Fruit fly (Drosophila melanogaster) whole organism, embryonic: ENCODE measurements around the gene Hecw.

Experiments
- Ada2b ChIP-seq: fragments of 200-800 bp; sonication (Bioruptor generic); IDR thresholded peaks from 2 replicates; pipeline ENCODE4 v1.3.6; 2022; ENCODE audit warnings: missing biosample characterization, missing genetic modification characterization
- Adf1 ChIP-seq: fragments of 200-800 bp; sonication (Bioruptor generic); IDR thresholded peaks from 2 replicates; pipeline ENCODE4 v1.3.6; 2022; ENCODE audit warnings: missing biosample characterization, missing genetic modification characterization
- CG11504 ChIP-seq: fragments of 200-800 bp; sonication (Bioruptor generic); optimal IDR thresholded peaks from 3 replicates; lab custom pipeline; 2019; ENCODE audit warnings: missing biosample characterization, mild to moderate bottlenecking, missing genetic modification characterization, moderate library complexity
- CG11696 ChIP-seq: fragments of 200-800 bp; sonication (Bioruptor generic); IDR thresholded peaks from 2 replicates; pipeline ENCODE4 v1.3.6; 2022; ENCODE audit warnings: missing biosample characterization, missing genetic modification characterization
- CG12155 ChIP-seq: fragments of 200-800 bp; sonication (Bioruptor generic); optimal IDR thresholded peaks from 3 replicates; lab custom pipeline; 2016; ENCODE audit warnings: missing biosample characterization, missing genetic modification characterization
- CG13123 ChIP-seq: fragments of 200-800 bp; sonication (Bioruptor generic); optimal IDR thresholded peaks from 2 replicates; lab custom pipeline; 2016; ENCODE audit warnings: missing biosample characterization, missing genetic modification characterization
- CG13424 ChIP-seq: fragments of 200-800 bp; sonication (Bioruptor generic); optimal IDR thresholded peaks from 2 replicates; lab custom pipeline; 2019; ENCODE audit warnings: missing biosample characterization, mild to moderate bottlenecking, missing genetic modification characterization, moderate library complexity
- CG14667 ChIP-seq: fragments of 200-800 bp; sonication (Bioruptor generic); IDR thresholded peaks from 2 replicates; pipeline ENCODE4 v1.3.6; 2022; ENCODE audit warnings: missing biosample characterization, missing genetic modification characterization
- CG1603 ChIP-seq: fragments of 200-800 bp; sonication (Bioruptor generic); optimal IDR thresholded peaks from 2 replicates; lab custom pipeline; 2019; ENCODE audit warnings: missing biosample characterization, mild to moderate bottlenecking, missing genetic modification characterization, moderate library complexity
- CG17612 ChIP-seq: fragments of 200-800 bp; sonication (Bioruptor generic); IDR thresholded peaks from 2 replicates; pipeline ENCODE4 v1.3.6; 2022; ENCODE audit warnings: missing biosample characterization, missing genetic modification characterization
- CG17912 ChIP-seq: fragments of 200-800 bp; sonication (Bioruptor generic); optimal IDR thresholded peaks from 2 replicates; lab custom pipeline; 2018; ENCODE audit warnings: missing biosample characterization, mild to moderate bottlenecking, missing genetic modification characterization
- CG2202 ChIP-seq: fragments of 200-800 bp; sonication (Bioruptor generic); optimal IDR thresholded peaks from 2 replicates; lab custom pipeline; 2018; ENCODE audit warnings: missing biosample characterization, mild to moderate bottlenecking, missing genetic modification characterization
- CG2889 ChIP-seq: fragments of 200-800 bp; sonication (Bioruptor generic); IDR thresholded peaks from 3 replicates; pipeline ENCODE4 v1.3.6; 2022; ENCODE audit warnings: missing biosample characterization, missing genetic modification characterization
- CG31365 ChIP-seq: fragments of 200-800 bp; sonication (Bioruptor generic); optimal IDR thresholded peaks from 2 replicates; lab custom pipeline; 2018; ENCODE audit warnings: missing biosample characterization, mild to moderate bottlenecking, missing genetic modification characterization
- CG31388 ChIP-seq: fragments of 200-800 bp; sonication (Bioruptor generic); optimal IDR thresholded peaks from 2 replicates; lab custom pipeline; 2016; ENCODE audit warnings: missing biosample characterization, missing genetic modification characterization
- CG4328 ChIP-seq: fragments of 200-800 bp; sonication (Bioruptor generic); optimal IDR thresholded peaks from 3 replicates; lab custom pipeline; 2017; ENCODE audit warnings: missing biosample characterization, missing genetic modification reagents, missing genetic modification characterization
- CG7928 ChIP-seq: fragments of 200-800 bp; sonication (Bioruptor generic); optimal IDR thresholded peaks from 2 replicates; lab custom pipeline; 2017; ENCODE audit warnings: missing biosample characterization, mild to moderate bottlenecking, missing genetic modification characterization
- CG8388 ChIP-seq: fragments of 200-800 bp; sonication (Bioruptor generic); optimal IDR thresholded peaks from 2 replicates; lab custom pipeline; 2019; ENCODE audit warnings: missing biosample characterization, mild to moderate bottlenecking, missing genetic modification characterization, moderate library complexity
- CG9727 ChIP-seq: fragments of 200-800 bp; sonication (Bioruptor generic); optimal IDR thresholded peaks from 3 replicates; lab custom pipeline; 2017; ENCODE audit warnings: missing biosample characterization, mild to moderate bottlenecking, missing genetic modification characterization
- CG9876 ChIP-seq: fragments of 200-800 bp; sonication (Bioruptor generic); optimal IDR thresholded peaks from 2 replicates; lab custom pipeline; 2016; ENCODE audit warnings: missing biosample characterization, missing genetic modification characterization
- Doc2 ChIP-seq: fragments of 200-800 bp; sonication (Bioruptor generic); IDR thresholded peaks from 2 replicates; pipeline ENCODE4 v1.3.6; 2022; ENCODE audit warnings: missing biosample characterization, missing genetic modification characterization
- Fer2 ChIP-seq: fragments of 200-800 bp; sonication (Bioruptor generic); optimal IDR thresholded peaks from 2 replicates; lab custom pipeline; 2018; ENCODE audit warnings: missing biosample characterization, mild to moderate bottlenecking, missing genetic modification characterization, moderate library complexity
- Fer3 ChIP-seq: fragments of 200-800 bp; sonication (Bioruptor generic); optimal IDR thresholded peaks from 2 replicates; lab custom pipeline; 2018; ENCODE audit warnings: missing biosample characterization, mild to moderate bottlenecking, missing genetic modification characterization, moderate library complexity
- HmgZ ChIP-seq: fragments of 200-800 bp; sonication (Bioruptor generic); optimal IDR thresholded peaks from 2 replicates; lab custom pipeline; 2018; ENCODE audit warnings: missing biosample characterization, mild to moderate bottlenecking, missing genetic modification characterization
- Hr3 ChIP-seq: fragments of 200-800 bp; sonication (Bioruptor generic); optimal IDR thresholded peaks from 3 replicates; lab custom pipeline; 2016; ENCODE audit warnings: missing biosample characterization, missing genetic modification characterization
- Med ChIP-seq: fragments of 200-800 bp; sonication (Bioruptor generic); peaks from one replicate; lab custom pipeline; 2016; ENCODE audit warnings: missing biosample characterization, missing genetic modification characterization, mild to moderate bottlenecking, inconsistent platforms, moderate library complexity
- Mrtf ChIP-seq: fragments of 200-800 bp; sonication (Bioruptor generic); IDR thresholded peaks from 3 replicates; pipeline ENCODE4 v1.3.6; 2022; ENCODE audit warnings: missing biosample characterization, missing genetic modification characterization
- Nf-YA ChIP-seq: fragments of 200-800 bp; sonication (Bioruptor generic); IDR thresholded peaks from 2 replicates; pipeline ENCODE4 v1.3.6; 2022; ENCODE audit warnings: missing biosample characterization, missing genetic modification characterization
- Poxn ChIP-seq: fragments of 200-800 bp; sonication (Bioruptor generic); IDR thresholded peaks from 2 replicates; pipeline ENCODE4 v1.3.6; 2022; ENCODE audit warnings: missing biosample characterization, missing genetic modification characterization
- Sry-δ ChIP-seq: fragments of 200-800 bp; sonication (Bioruptor generic); optimal IDR thresholded peaks from 2 replicates; lab custom pipeline; 2016; ENCODE audit warnings: missing biosample characterization, missing genetic modification characterization
- bowl ChIP-seq: fragments of 200-800 bp; sonication (Bioruptor generic); IDR thresholded peaks from 2 replicates; pipeline ENCODE4 v1.3.6; 2022; ENCODE audit warnings: missing biosample characterization, missing genetic modification characterization
- bsh ChIP-seq, 2 experiments: fragments of 200-800 bp; sonication (Bioruptor generic); optimal IDR thresholded peaks; 2 replicates each; lab custom pipeline; 2017 to 2018; ENCODE audit warnings: mild to moderate bottlenecking in 2 of 2, missing biosample characterization in 2 of 2, missing genetic modification characterization in 2 of 2, moderate library complexity in 1 of 2
- dmrt99B ChIP-seq: fragments of 200-800 bp; sonication (Bioruptor generic); optimal IDR thresholded peaks from 2 replicates; lab custom pipeline; 2018; ENCODE audit warnings: missing biosample characterization, mild to moderate bottlenecking, missing genetic modification characterization, moderate library complexity
- ems ChIP-seq: fragments of 200-800 bp; sonication (Bioruptor generic); optimal IDR thresholded peaks from 3 replicates; lab custom pipeline; 2016; ENCODE audit warnings: missing biosample characterization, missing genetic modification characterization
- gem ChIP-seq: fragments of 200-800 bp; sonication (Bioruptor generic); optimal IDR thresholded peaks from 2 replicates; lab custom pipeline; 2019; ENCODE audit warnings: missing biosample characterization, mild to moderate bottlenecking, missing genetic modification characterization, moderate library complexity
- gfzf ChIP-seq: fragments of 200-800 bp; sonication (Bioruptor generic); optimal IDR thresholded peaks from 2 replicates; lab custom pipeline; 2016; ENCODE audit warnings: missing biosample characterization, mild to moderate bottlenecking, missing genetic modification characterization, moderate library complexity
- grau ChIP-seq: fragments of 200-800 bp; optimal IDR thresholded peaks from 3 replicates; lab custom pipeline; 2019; ENCODE audit warnings: missing biosample characterization, mild to moderate bottlenecking, missing genetic modification characterization, moderate library complexity
- her ChIP-seq: fragments of 200-800 bp; sonication (Bioruptor generic); optimal IDR thresholded peaks from 2 replicates; lab custom pipeline; 2016; ENCODE audit warnings: missing biosample characterization, missing genetic modification characterization
- ind ChIP-seq: fragments of 200-800 bp; sonication (Bioruptor generic); optimal IDR thresholded peaks from 3 replicates; lab custom pipeline; 2016; ENCODE audit warnings: missing biosample characterization, missing genetic modification characterization
- nom ChIP-seq: fragments of 200-800 bp; sonication (Bioruptor generic); optimal IDR thresholded peaks from 2 replicates; lab custom pipeline; 2017; ENCODE audit warnings: missing biosample characterization, missing genetic modification characterization, mild to moderate bottlenecking, moderate library complexity, missing genetic modification reagents
- pros ChIP-seq: fragments of 200-800 bp; sonication (Bioruptor generic); optimal IDR thresholded peaks from 3 replicates; lab custom pipeline; 2019; ENCODE audit warnings: missing biosample characterization, mild to moderate bottlenecking, missing genetic modification characterization, moderate library complexity
- pzg ChIP-seq: fragments of 200-800 bp; sonication (Bioruptor generic); optimal IDR thresholded peaks from 3 replicates; lab custom pipeline; 2018; ENCODE audit warnings: missing biosample characterization, mild to moderate bottlenecking, missing genetic modification characterization, moderate library complexity
- scrt ChIP-seq: fragments of 200-800 bp; sonication (Bioruptor generic); optimal IDR thresholded peaks from 2 replicates; lab custom pipeline; 2018; ENCODE audit warnings: missing biosample characterization, mild to moderate bottlenecking, missing genetic modification characterization, moderate library complexity
- slbo ChIP-seq: fragments of 200-800 bp; sonication (Bioruptor generic); IDR thresholded peaks from 2 replicates; pipeline ENCODE4 v1.3.6; 2022; ENCODE audit warnings: missing biosample characterization, missing genetic modification characterization
- vvl ChIP-seq: fragments of 200-800 bp; sonication (Bioruptor generic); IDR thresholded peaks from 2 replicates; pipeline ENCODE4 v1.3.6; 2022; ENCODE audit warnings: missing biosample characterization, missing genetic modification characterization

Gene Hecw

dm6 chrX:9653986-9654688, 45.4 kb downstream of the Hecw start:
- TF ChIP-seq CG11504 (tag; lab: Kevin White, UChicago) (peak; percentile 2), bowl (GFP tag; lab: Robert Waterston, UW) (no peak), grau (tag; lab: Kevin White, UChicago) (peak; percentile 38), Poxn (GFP tag; lab: Robert Waterston, UW) (no peak), CG2202 (tag; lab: Kevin White, UChicago) (no peak), ems (GFP tag; lab: Kevin White, UChicago) (no peak), Sry-δ (GFP tag; lab: Kevin White, UChicago) (no peak), CG13424 (tag; lab: Kevin White, UChicago) (no peak), gem (tag; lab: Kevin White, UChicago) (peak; percentile 7), gfzf (GFP tag; lab: Kevin White, UChicago) (no peak), ind (GFP tag; lab: Kevin White, UChicago) (no peak), CG9727 (GFP tag; lab: Kevin White, UChicago) (no peak), CG9876 (GFP tag; lab: Kevin White, UChicago) (no peak), CG14667 (GFP tag; lab: Robert Waterston, UW) (no peak), CG8388 (GFP tag; lab: Kevin White, UChicago) (no peak), CG17912 (GFP tag; lab: Kevin White, UChicago) (no peak), dmrt99B (no peak), CG2889 (no peak), Adf1 (GFP tag; lab: Robert Waterston, UW) (no peak), slbo (GFP tag; lab: Robert Waterston, UW) (peak; percentile 7; the same call in 1 of the 2 replicates), pzg (GFP tag; lab: Kevin White, UChicago) (no peak)

dm6 chrX:9655989-9656713, 47.4 kb downstream of the Hecw start:
- peak; percentile 65 for TF ChIP-seq scrt
- peak; percentile 34 for TF ChIP-seq Med (GFP tag; lab: Kevin White, UChicago)
- TF ChIP-seq bsh (GFP tag; optimal IDR thresholded peaks at IDR 0.05; lab: Kevin White, UChicago), result peak in 1 of 2 experiments; percentile 35
- TF ChIP-seq CG12155 (GFP tag; lab: Kevin White, UChicago), result no peak
- TF ChIP-seq nom, result peak; percentile 33

dm6 chrX:9658095-9658838, 49.5 kb downstream of the Hecw start:
- TF ChIP-seq CG7928 (GFP tag; lab: Kevin White, UChicago), result no peak
- TF ChIP-seq pros (GFP tag; lab: Kevin White, UChicago), result no peak
- TF ChIP-seq Nf-YA, result no peak
- TF ChIP-seq Fer2 (tag; lab: Kevin White, UChicago), result no peak
- TF ChIP-seq CG1603, result no peak
- TF ChIP-seq CG31388 (GFP tag; lab: Kevin White, UChicago), result no peak
- no peak for TF ChIP-seq CG31365 (tag; lab: Kevin White, UChicago)
- no peak for TF ChIP-seq Doc2
- TF ChIP-seq CG13123, result no peak
- no peak for TF ChIP-seq CG11696
- TF ChIP-seq vvl (GFP tag; lab: Robert Waterston, UW), result no peak
- no peak for TF ChIP-seq Hr3 (GFP tag; lab: Kevin White, UChicago)
- no peak for TF ChIP-seq HmgZ (tag; lab: Kevin White, UChicago)
- no peak for TF ChIP-seq Fer3 (tag; lab: Kevin White, UChicago)
- no peak for TF ChIP-seq CG4328
- TF ChIP-seq Mrtf (GFP tag; lab: Robert Waterston, UW), result no peak
- TF ChIP-seq CG17612 (GFP tag; lab: Robert Waterston, UW), result no peak
- no peak for TF ChIP-seq her
- no peak for TF ChIP-seq slbo (GFP tag; lab: Robert Waterston, UW)
- TF ChIP-seq Ada2b (GFP tag; lab: Robert Waterston, UW), result no peak
